Worm (Caenorhabditis elegans) whole organism, L4 larva: ENCODE data around the gene rme-1.
A peak's percentile ranks its signal among the peaks of the same experiment; 100 is the strongest.

Experiments used
- ama-1 ChIP-seq: fragments of 150-350 bp; optimal IDR thresholded peaks from 2 replicates; lab custom pipeline; 2014; ENCODE audit warnings: inconsistent platforms, mixed read lengths
- dmd-8 ChIP-seq: fragments of 200-800 bp; sonication (Bioruptor generic); IDR thresholded peaks from 2 replicates; pipeline ENCODE4 v1.3.6; 2022; ENCODE audit warnings: missing genetic modification characterization, missing compliant biosample characterization
- jun-1 ChIP-seq: fragments of 150-350 bp; optimal IDR thresholded peaks from 2 replicates; lab custom pipeline; 2014; ENCODE audit warnings: missing biosample characterization, missing genetic modification reagents, missing genetic modification characterization
- lin-15B ChIP-seq: fragments of 150-350 bp; sonication (generic microtip); optimal IDR thresholded peaks from 3 replicates; lab custom pipeline; 2014; ENCODE audit warnings: missing biosample characterization, missing genetic modification characterization
- mep-1 ChIP-seq: fragments of 150-350 bp; sonication (generic microtip); optimal IDR thresholded peaks from 3 replicates; lab custom pipeline; 2014; ENCODE audit warnings: missing biosample characterization, missing genetic modification characterization
- mxl-2 ChIP-seq: fragments of 200-800 bp; sonication (Bioruptor generic); conservative IDR thresholded peaks from 2 replicates; pipeline ENCODE4 v1.3.6; 2022; ENCODE audit warnings: missing genetic modification reagents, missing genetic modification characterization, missing compliant biosample characterization
- nhr-237 ChIP-seq: sonication (generic microtip); optimal IDR thresholded peaks from 2 replicates; lab custom pipeline; 2017; ENCODE audit warnings: missing biosample characterization, missing genetic modification characterization
- nhr-25 ChIP-seq: sonication (generic microtip); optimal IDR thresholded peaks from 2 replicates; lab custom pipeline; 2017; ENCODE audit warnings: missing genetic modification characterization, mild to moderate bottlenecking, missing compliant biosample characterization, antibody characterized with exemption, moderate library complexity, borderline replicate concordance; ENCODE audit not compliant: insufficient read depth
- spr-3 ChIP-seq: fragments of 200-800 bp; sonication (Bioruptor generic); optimal IDR thresholded peaks from 2 replicates; lab custom pipeline; 2018; ENCODE audit warnings: mild to moderate bottlenecking, missing genetic modification characterization, missing compliant biosample characterization

- TF ChIP-seq lin-15B (no peak), dmd-8 (no peak), ama-1 (lab: Kevin White, UChicago) (no peak), jun-1 (tag; lab: Kevin White, UChicago) (no peak), mep-1 (tag; lab: Kevin White, UChicago) (peak; percentile 19), mxl-2 (GFP tag; lab: Robert Waterston, UW) (no peak), spr-3 (GFP tag; lab: Kevin White, UChicago) (no peak), nhr-237 (tag; lab: Kevin White, UChicago) (no peak), nhr-25 (no peak)
Measured at ce11 chrV:6243260-6243659, 34.6 kb downstream of the rme-1 start.
